Worm (Caenorhabditis elegans): ENCODE data around the gene ncs-7.

The ncs-7 gene

DNA sequence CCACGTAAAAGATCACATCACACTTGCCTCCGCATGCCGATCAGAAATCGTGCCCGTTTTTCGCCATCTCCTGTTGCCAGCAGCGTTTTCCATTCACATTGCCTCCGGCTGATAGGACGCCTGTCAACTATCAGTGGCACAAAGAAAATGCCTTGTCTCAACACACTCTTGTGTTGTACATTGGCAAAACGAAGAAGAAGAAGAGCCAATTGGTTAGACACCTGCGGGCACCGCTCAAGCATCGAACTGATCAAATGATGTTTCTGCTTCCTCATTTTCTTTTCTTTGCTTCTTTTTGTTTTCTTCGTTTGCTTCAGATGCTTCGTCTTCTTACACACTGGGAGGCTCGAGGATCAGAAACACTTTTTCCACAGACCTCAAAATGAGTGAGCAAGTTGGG, 52.9 kb downstream of the ncs-7 start:
- no peak for TF ChIP-seq W03F9.2 (tag; optimal IDR thresholded peaks at IDR 0.05)
- TF ChIP-seq him-1 (tag; optimal IDR thresholded peaks at IDR 0.05): no peak
- TF ChIP-seq dao-5 (tag; optimal IDR thresholded peaks at IDR 0.05): no peak
